Worm (Caenorhabditis elegans): ENCODE results near the gene clec-35.

Gene clec-35

ce11 chrV:16814541-16815207, 39.2 kb downstream of the clec-35 start (continued):
- TF ChIP-seq spr-1 (tag; optimal IDR thresholded peaks at IDR 0.05) (no peak), madf-9 (GFP tag; conservative IDR thresholded peaks at IDR 0.05) (no peak), nhr-76 (tag; optimal IDR thresholded peaks at IDR 0.05) (no peak), gei-8 (GFP tag; optimal IDR thresholded peaks at IDR 0.05) (peak; percentile 31), fos-1 (tag; optimal IDR thresholded peaks at IDR 0.05) (no peak), ceh-28 (tag; optimal IDR thresholded peaks at IDR 0.05) (no peak), saeg-2 (GFP tag; IDR thresholded peaks at IDR 0.05) (no peak), zfp-2 (tag; optimal IDR thresholded peaks at IDR 0.05) (no peak), nhr-25 (tag; optimal IDR thresholded peaks at IDR 0.05; ENCODE audit: borderline replicate concordance, insufficient read depth) (no peak), nhr-11 (tag; optimal IDR thresholded peaks at IDR 0.05) (no peak), daf-12 (tag; optimal IDR thresholded peaks at IDR 0.05) (no peak), F37D6.2 (tag; optimal IDR thresholded peaks at IDR 0.05) (no peak), unc-39 (tag; optimal IDR thresholded peaks at IDR 0.05) (no peak), snpc-1.2 (GFP tag; IDR thresholded peaks at IDR 0.05) (no peak), zip-11 (GFP tag; IDR thresholded peaks at IDR 0.05) (no peak), egl-43 (GFP tag; IDR thresholded peaks at IDR 0.05) (no peak), lin-29 (GFP tag; IDR thresholded peaks at IDR 0.05) (no peak), cey-2 (tag; optimal IDR thresholded peaks at IDR 0.05; ENCODE audit: borderline replicate concordance, insufficient read depth) (no peak), lin-38 (GFP tag; IDR thresholded peaks at IDR 0.05) (no peak), pha-4 (GFP tag; IDR thresholded peaks at IDR 0.05) (no peak), pha-4 (tag; optimal IDR thresholded peaks at IDR 0.05) (no peak), daf-16 (GFP tag; optimal IDR thresholded peaks at IDR 0.05) (no peak), daf-16 (tag; optimal IDR thresholded peaks at IDR 0.05) (peak; percentile 59), snpc-4 (tag; optimal IDR thresholded peaks at IDR 0.05) (no peak), ceh-32 (tag; optimal IDR thresholded peaks at IDR 0.05; ENCODE audit: poor library complexity) (no peak), F26F4.8 (GFP tag; conservative IDR thresholded peaks at IDR 0.05) (no peak), ceh-44 (GFP tag; IDR thresholded peaks at IDR 0.05) (no peak), hlh-11 (tag; optimal IDR thresholded peaks at IDR 0.05) (peak; percentile 23), nhr-28 (tag; optimal IDR thresholded peaks at IDR 0.05) (peak; percentile 62), ama-1 (optimal IDR thresholded peaks at IDR 0.05) (no peak), nhr-48 (tag; optimal IDR thresholded peaks at IDR 0.05) (no peak), ceh-82 (tag; optimal IDR thresholded peaks at IDR 0.05) (no peak), mxl-3 (GFP tag; optimal IDR thresholded peaks at IDR 0.05) (peak; percentile 41), ces-1 (GFP tag; optimal IDR thresholded peaks at IDR 0.05) (no peak), jun-1 (tag; optimal IDR thresholded peaks at IDR 0.05) (no peak), R02D3.7 (tag; optimal IDR thresholded peaks at IDR 0.05) (no peak), duxl-1 (tag; optimal IDR thresholded peaks at IDR 0.05; ENCODE audit: poor library complexity) (no peak), tra-1 (GFP tag; IDR thresholded peaks at IDR 0.05) (no peak), dve-1 (tag; optimal IDR thresholded peaks at IDR 0.05; ENCODE audit: insufficient read depth) (no peak), lim-7 (GFP tag; IDR thresholded peaks at IDR 0.05) (no peak), hlh-30 (tag; optimal IDR thresholded peaks at IDR 0.05; ENCODE audit: insufficient read depth) (peak; percentile 57), F49E8.2 (tag; optimal IDR thresholded peaks at IDR 0.05; ENCODE audit: borderline replicate concordance) (no peak), php-3 (GFP tag; IDR thresholded peaks at IDR 0.05) (no peak), tag-97 (GFP tag; IDR thresholded peaks at IDR 0.05) (no peak), pqm-1 (tag; optimal IDR thresholded peaks at IDR 0.05) (peak; percentile 32), zag-1 (tag; optimal IDR thresholded peaks at IDR 0.05) (no peak), unc-62 (GFP tag; optimal IDR thresholded peaks at IDR 0.05 in 1 of 2) (peak in 1 of 2 experiments; percentile 90), unc-62 (tag; optimal IDR thresholded peaks at IDR 0.05) (no peak), mdl-1 (tag; optimal IDR thresholded peaks at IDR 0.05) (peak in 1 of 2 experiments; percentile 28), dpl-1 (GFP tag; optimal IDR thresholded peaks at IDR 0.05) (no peak), set-16 (GFP tag; IDR thresholded peaks at IDR 0.05) (no peak)
